Fruit fly (Drosophila melanogaster) whole organism: Measurements from ENCODE around the gene Scgalpha.

Experiments used
- CG8478 ChIP-seq: fragments of >200 bp; optimal IDR thresholded peaks from 2 replicates; lab custom pipeline; 2018; ENCODE audit warnings: inconsistent platforms
- Dll ChIP-seq: fragments of >200 bp; optimal IDR thresholded peaks from 2 replicates; lab custom pipeline; 2017
- EcR ChIP-seq, 2 experiments: fragments of >200 bp; optimal IDR thresholded peaks; 2 replicates each; lab custom pipeline; 2017; ENCODE audit warnings: missing biosample characterization in 2 of 2, missing genetic modification characterization in 2 of 2, missing genetic modification reagents in 2 of 2
- pan ChIP-seq: fragments of >200 bp; optimal IDR thresholded peaks from 2 replicates; lab custom pipeline; 2017
- psq ChIP-seq: fragments of >200 bp; optimal IDR thresholded peaks from 2 replicates; lab custom pipeline; 2017
- usp ChIP-seq: fragments of >200 bp; optimal IDR thresholded peaks from 2 replicates; lab custom pipeline; 2017; ENCODE audit warnings: missing biosample characterization, missing genetic modification characterization, mixed read lengths

The Scgalpha gene

dm6 chr2L:8319858-8320525 lies 16.8 kb downstream of the Scgalpha start, which contains the start of the genes mtsh and strat:
TSS of gene mtsh (minus strand) at chr2L:8319908.
TSS of gene strat (plus strand) at chr2L:8320328.
- TF ChIP-seq EcR (GFP tag; optimal IDR thresholded peaks at IDR 0.05; lab: Kevin White, UChicago): no peak
- no peak for TF ChIP-seq psq (lab: Kevin White, UChicago)
- TF ChIP-seq pan (lab: Kevin White, UChicago): no peak
- no peak for TF ChIP-seq Dll (lab: Kevin White, UChicago)
- no peak for TF ChIP-seq usp (GFP tag; lab: Kevin White, UChicago)
- no peak for TF ChIP-seq CG8478

dm6 chr2L:8325150-8325549 lies 21.9 kb downstream of the Scgalpha start, which contains the start of gene CG7781:
TSS of gene CG7781 (minus strand) at chr2L:8325409.
- no peak for TF ChIP-seq EcR (GFP tag; optimal IDR thresholded peaks at IDR 0.05; lab: Kevin White, UChicago)
- no peak for TF ChIP-seq Dll (lab: Kevin White, UChicago)
- no peak for TF ChIP-seq pan (lab: Kevin White, UChicago)
- TF ChIP-seq psq (lab: Kevin White, UChicago): no peak
- no peak for TF ChIP-seq CG8478
- TF ChIP-seq usp (GFP tag; lab: Kevin White, UChicago): no peak

DNA sequence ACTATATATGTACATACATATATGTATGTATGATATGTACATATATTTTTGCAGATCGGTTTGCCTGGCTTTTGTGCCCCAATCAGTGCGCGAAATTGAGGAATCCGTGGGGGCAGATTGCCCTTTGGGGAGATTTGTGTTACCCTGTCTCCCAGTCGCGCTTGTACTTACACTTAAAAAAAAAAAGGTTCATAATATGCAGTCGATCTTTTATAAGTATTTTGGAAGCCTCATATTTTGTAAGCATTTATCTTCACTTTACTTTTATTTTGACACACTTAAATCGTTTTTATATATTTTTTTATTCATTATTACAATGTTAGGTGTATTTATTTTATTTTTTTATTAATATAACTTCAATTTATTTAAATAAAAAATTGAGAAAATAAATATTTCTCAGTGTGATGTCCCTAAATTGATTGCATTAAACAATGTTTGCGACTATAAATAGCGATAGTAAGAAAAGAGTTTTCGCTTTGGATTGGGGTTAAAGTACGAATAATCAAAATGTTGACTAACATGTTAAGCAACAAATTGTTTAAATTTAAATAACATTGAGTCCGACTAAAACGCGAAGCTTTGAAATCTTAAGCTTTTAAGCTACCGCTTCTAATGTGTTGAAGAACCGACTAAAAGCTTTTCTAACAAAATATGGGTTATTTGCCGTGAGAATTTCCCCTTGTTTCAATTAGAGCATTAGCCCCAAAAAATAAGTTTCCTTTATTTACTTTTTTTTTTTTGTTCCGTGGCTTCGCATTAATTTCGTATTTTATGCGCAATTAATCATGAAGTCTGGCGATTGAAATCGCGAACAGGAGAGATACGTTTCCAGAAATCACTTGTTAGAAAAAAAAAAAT lies 23.4 kb downstream of the Scgalpha start:
- TF ChIP-seq pan (lab: Kevin White, UChicago) (no peak), CG8478 (no peak), psq (lab: Kevin White, UChicago) (no peak), usp (GFP tag; lab: Kevin White, UChicago) (no peak)

- no peak for TF ChIP-seq CG8478
- no peak for TF ChIP-seq usp (GFP tag; lab: Kevin White, UChicago)
- no peak for TF ChIP-seq pan (lab: Kevin White, UChicago)
- no peak for TF ChIP-seq psq (lab: Kevin White, UChicago)
- no peak for TF ChIP-seq Dll (lab: Kevin White, UChicago)
- no peak for TF ChIP-seq EcR (GFP tag; optimal IDR thresholded peaks at IDR 0.05; lab: Kevin White, UChicago)
These were observed 24.0 kb downstream of the Scgalpha start, which contains the start of gene CG14275 for dm6 chr2L:8327272-8327555. TSS of gene CG14275 (plus strand) at chr2L:8327456.

DNA sequence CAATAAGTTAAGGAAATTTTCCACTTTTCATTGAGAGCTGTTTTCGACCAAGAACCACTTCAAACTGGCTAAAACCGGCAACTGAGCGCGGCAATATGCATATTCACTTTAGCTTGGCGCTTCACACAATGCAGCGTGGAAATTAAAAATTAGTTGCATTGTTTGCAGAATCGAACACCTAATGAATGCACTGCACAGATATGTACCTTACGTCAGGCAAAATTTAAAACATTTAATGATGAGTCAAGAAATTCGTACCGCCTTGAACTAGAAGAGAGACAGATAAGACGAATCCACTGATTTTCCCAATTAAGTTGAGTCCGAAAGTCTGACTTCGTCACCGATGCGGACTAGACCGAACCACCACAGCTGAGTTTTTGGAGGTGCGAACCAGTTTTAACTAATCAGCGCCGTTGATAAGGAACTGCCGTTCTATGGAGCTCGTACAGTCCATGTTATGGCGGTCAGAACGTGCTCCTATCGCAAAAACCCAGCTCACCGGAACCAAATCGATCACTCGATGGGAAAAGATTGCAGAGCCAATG lies 24.6 kb downstream of the Scgalpha start:
- no peak for TF ChIP-seq usp (GFP tag; lab: Kevin White, UChicago)
- TF ChIP-seq Dll (lab: Kevin White, UChicago): no peak
- TF ChIP-seq CG8478: no peak
- no peak for TF ChIP-seq psq (lab: Kevin White, UChicago)
- TF ChIP-seq pan (lab: Kevin White, UChicago): no peak
- no peak for TF ChIP-seq EcR (GFP tag; optimal IDR thresholded peaks at IDR 0.05; lab: Kevin White, UChicago)

DNA sequence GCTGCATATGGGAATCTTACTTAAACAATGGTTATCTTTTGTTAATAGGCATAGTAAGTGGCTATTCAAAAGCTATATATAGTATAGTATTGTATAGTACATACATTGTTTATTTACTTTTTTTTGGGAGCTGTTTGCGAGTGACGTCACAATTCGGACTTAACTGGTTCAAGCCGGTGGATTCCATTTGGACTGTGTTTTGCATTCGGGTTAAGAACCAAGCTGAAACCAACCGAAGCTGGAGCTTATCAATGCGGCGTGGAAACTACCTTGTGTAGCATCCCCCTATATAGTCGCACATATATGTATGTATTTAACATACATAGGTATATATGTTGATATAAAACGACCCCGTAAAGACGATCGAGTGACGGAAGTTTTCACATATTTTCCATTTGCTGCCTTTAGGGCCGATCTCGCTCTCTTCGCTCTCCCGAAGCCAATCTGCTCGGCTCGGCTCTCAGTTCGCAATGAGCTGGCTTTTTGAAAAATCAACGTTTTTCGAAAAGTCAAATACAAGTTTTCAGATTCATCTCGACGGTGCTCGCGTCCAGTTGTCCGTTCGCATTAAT lies 25.4 kb downstream of the Scgalpha start:
- TF ChIP-seq psq (lab: Kevin White, UChicago): no peak
- TF ChIP-seq CG8478: no peak
- no peak for TF ChIP-seq Dll (lab: Kevin White, UChicago)
- TF ChIP-seq usp (GFP tag; lab: Kevin White, UChicago): no peak

DNA sequence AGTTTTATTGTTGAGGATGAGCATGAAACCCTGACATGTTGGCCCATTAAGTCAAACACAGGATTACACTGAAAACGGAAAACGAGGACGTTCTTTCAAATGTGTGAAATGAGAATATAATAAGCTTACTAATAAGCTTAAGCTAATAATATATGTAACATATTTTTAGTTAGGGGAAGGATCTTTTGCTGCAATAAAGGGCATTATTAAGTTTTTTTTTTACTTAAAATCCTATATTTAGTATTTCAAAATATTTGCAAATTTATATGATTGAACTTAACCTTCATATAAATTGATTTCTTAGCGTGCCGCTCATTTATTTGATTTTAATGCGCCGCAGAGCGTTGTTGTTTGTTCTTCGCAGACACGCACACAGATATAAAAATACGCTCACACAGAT lies 30.0 kb downstream of the Scgalpha start:
- TF ChIP-seq CG8478 (no peak), usp (GFP tag; lab: Kevin White, UChicago) (no peak)

DNA sequence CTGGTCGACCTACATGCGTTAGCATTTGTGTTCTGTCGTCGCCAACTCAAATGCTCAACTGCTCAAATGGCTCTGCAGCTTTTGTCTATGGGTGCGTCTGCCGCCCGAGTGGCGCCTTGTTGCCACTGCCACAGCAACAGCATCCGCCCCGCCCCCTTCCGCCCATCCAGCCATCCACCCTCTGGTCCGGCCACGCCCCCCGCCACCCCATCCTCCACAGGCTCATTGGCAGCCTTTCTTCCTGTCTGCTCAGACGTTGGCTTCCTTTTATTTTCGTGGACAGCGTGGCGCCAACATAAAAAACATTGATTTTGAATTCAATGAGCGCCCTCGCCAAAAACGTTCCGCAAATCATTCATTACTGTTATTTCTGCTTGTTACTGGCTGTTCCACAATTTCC lies 30.4 kb downstream of the Scgalpha start:
- TF ChIP-seq Dll (lab: Kevin White, UChicago) (no peak), pan (lab: Kevin White, UChicago) (no peak), psq (lab: Kevin White, UChicago) (no peak), CG8478 (no peak), usp (GFP tag; lab: Kevin White, UChicago) (no peak), EcR (GFP tag; optimal IDR thresholded peaks at IDR 0.05; lab: Kevin White, UChicago) (no peak)

DNA sequence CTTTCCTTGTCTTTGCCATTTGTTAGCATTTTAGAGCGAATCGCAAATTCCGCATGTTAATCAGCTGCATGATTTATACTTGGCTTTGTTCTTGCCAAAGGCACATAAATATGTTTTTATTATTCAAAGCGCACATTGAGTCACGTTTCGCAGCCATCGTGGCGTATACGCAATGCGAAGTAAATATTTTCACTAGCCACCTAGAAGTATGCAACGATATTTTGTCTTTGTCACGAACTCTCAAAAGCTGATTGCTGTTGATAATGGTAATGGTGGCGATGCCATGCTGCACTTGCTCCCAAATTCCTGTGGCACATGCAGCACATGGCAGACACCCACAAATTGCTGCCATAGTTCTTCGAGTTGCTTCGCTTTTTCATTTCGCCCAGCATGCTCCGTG lies 31.5 kb downstream of the Scgalpha start:
- TF ChIP-seq CG8478: no peak
- TF ChIP-seq pan (lab: Kevin White, UChicago): no peak
- no peak for TF ChIP-seq usp (GFP tag; lab: Kevin White, UChicago)
- TF ChIP-seq EcR (GFP tag; optimal IDR thresholded peaks at IDR 0.05; lab: Kevin White, UChicago): no peak
- TF ChIP-seq psq (lab: Kevin White, UChicago): no peak
- no peak for TF ChIP-seq Dll (lab: Kevin White, UChicago)

DNA sequence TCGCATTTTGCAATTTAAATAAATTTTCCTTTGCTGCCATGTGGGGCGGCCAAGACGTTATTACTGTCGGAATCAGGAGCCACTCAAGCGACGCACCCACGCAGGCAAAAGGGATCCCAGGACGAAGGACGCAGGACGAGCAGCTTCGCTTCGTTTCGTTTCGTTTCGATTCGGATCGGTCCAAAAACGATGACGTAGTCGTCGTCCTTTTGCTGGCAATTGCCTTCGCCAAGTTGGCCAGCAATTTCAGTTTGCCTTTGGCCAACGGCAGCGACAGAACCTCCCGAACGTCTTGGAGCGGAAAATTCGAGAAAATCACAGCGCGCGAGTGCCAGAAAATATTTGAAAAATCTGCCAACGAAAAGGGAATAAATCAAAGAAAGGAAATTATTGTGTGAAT lies 34.8 kb downstream of the Scgalpha start, which contains the start of gene witty:
Gene witty, plus strand, starts transcription at position 249 of the 400 bp plus-strand sequence.
- no peak for TF ChIP-seq Dll (lab: Kevin White, UChicago)
- no peak for TF ChIP-seq pan (lab: Kevin White, UChicago)
- TF ChIP-seq psq (lab: Kevin White, UChicago): no peak
- TF ChIP-seq usp (GFP tag; lab: Kevin White, UChicago): no peak
- no peak for TF ChIP-seq EcR (GFP tag; optimal IDR thresholded peaks at IDR 0.05; lab: Kevin White, UChicago)

DNA sequence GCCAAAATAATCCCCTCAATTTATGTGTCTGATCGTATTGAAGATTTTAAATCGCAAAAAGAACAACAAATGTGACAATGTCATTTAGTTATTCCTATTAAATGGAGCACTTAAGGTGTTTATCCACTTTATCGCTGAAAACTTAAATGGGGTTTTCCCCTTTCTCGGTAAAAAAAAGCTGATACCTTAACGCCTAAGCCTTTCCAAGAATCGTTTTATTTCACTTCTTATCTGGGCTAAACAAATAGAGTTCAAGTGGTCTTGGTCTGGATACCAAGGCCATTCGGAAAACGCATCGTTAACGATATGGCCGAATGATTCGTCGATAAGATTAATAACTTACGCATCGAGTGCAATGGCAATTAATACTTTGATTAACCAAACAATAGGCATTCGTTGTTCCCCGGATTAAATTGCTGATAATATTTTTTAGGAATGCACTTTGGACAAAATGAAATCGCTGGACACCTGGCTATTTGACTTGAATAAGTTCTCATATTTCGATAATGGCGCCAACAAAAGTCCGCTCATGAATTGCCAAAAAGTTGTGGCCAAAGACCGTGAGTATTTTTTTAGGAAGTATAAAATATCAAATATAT lies 36.6 kb downstream of the Scgalpha start:
- no peak for TF ChIP-seq Dll (lab: Kevin White, UChicago)
- no peak for TF ChIP-seq psq (lab: Kevin White, UChicago)
- no peak for TF ChIP-seq EcR (GFP tag; optimal IDR thresholded peaks at IDR 0.05; lab: Kevin White, UChicago)
